Worm (Caenorhabditis elegans): ENCODE data around the gene F32F2.4.

F32F2.4 gene

ce11 chrV:13317911-13318502 lies 41.9 kb downstream of the F32F2.4 start, which contains the start of the genes col-161 and srh-18:
Gene col-161, minus strand, starts transcription at chrV:13318011.
Gene srh-18, plus strand, starts transcription at chrV:13318452.
- TF ChIP-seq mbf-1 (tag; optimal IDR thresholded peaks at IDR 0.05) (no peak), ceh-16 (tag; optimal IDR thresholded peaks at IDR 0.05) (no peak), Y55F3AM.14 (GFP tag; optimal IDR thresholded peaks at IDR 0.05) (no peak), ztf-1 (GFP tag; conservative IDR thresholded peaks at IDR 0.05) (no peak), unc-62 (GFP tag; optimal IDR thresholded peaks at IDR 0.05) (no peak), nhr-77 (tag; optimal IDR thresholded peaks at IDR 0.05) (no peak), sem-4 (tag; optimal IDR thresholded peaks at IDR 0.05) (no peak), ceh-82 (tag; optimal IDR thresholded peaks at IDR 0.05) (no peak), gmeb-1 (tag; optimal IDR thresholded peaks at IDR 0.05) (no peak), lin-11 (tag; optimal IDR thresholded peaks at IDR 0.05) (no peak), F13H6.1 (tag; optimal IDR thresholded peaks at IDR 0.05) (no peak), ztf-11 (tag; optimal IDR thresholded peaks at IDR 0.05) (no peak), lin-39 (tag; optimal IDR thresholded peaks at IDR 0.05) (no peak)

ce11 chrV:13320676-13321075 lies 44.6 kb downstream of the F32F2.4 start, which contains the start of gene srh-15:
Gene srh-15, plus strand, starts transcription at chrV:13320976.
- TF ChIP-seq zag-1 (tag; optimal IDR thresholded peaks at IDR 0.05) = no peak
- no peak for TF ChIP-seq nhr-237 (tag; optimal IDR thresholded peaks at IDR 0.05)
- TF ChIP-seq alr-1 (tag; optimal IDR thresholded peaks at IDR 0.05) = no peak
- no peak for TF ChIP-seq crh-2 (tag; optimal IDR thresholded peaks at IDR 0.05)
- TF ChIP-seq unc-62 (GFP tag; optimal IDR thresholded peaks at IDR 0.05) = no peak
- TF ChIP-seq lin-11 (tag; optimal IDR thresholded peaks at IDR 0.05) = no peak
- TF ChIP-seq nhr-11 (tag; optimal IDR thresholded peaks at IDR 0.05) = no peak
- no peak for TF ChIP-seq gmeb-1 (tag; optimal IDR thresholded peaks at IDR 0.05)
- TF ChIP-seq nhr-12 (tag; optimal IDR thresholded peaks at IDR 0.05) = no peak
- no peak for TF ChIP-seq lsy-2 (tag; optimal IDR thresholded peaks at IDR 0.05)
- no peak for TF ChIP-seq nhr-10 (tag; optimal IDR thresholded peaks at IDR 0.05)
- TF ChIP-seq unc-39 (tag; optimal IDR thresholded peaks at IDR 0.05) = no peak

ce11 chrV:13324933-13325760 lies 49.1 kb downstream of the F32F2.4 start, which contains the start of gene C50B6.7:
Gene C50B6.7, minus strand, starts transcription at chrV:13324983.
- TF ChIP-seq fos-1 (tag; optimal IDR thresholded peaks at IDR 0.05) (peak; percentile 36), sma-9 (GFP tag; optimal IDR thresholded peaks at IDR 0.05) (peak; percentile 1), sma-9 (tag; optimal IDR thresholded peaks at IDR 0.05) (no peak), nhr-77 (tag; optimal IDR thresholded peaks at IDR 0.05) (no peak)

All from whole organism, L2 larva.